Worm (Caenorhabditis elegans) whole organism, late embryonic: ENCODE results near the gene F21D9.1.

Experiments
- elt-2 ChIP-seq: sonication (generic microtip); optimal IDR thresholded peaks from 2 replicates; lab custom pipeline; 2016; ENCODE audit warnings: missing genetic modification reagents, missing genetic modification characterization, missing compliant biosample characterization
- pha-4 ChIP-seq: fragments of 150-350 bp; optimal IDR thresholded peaks from 2 replicates; lab custom pipeline; 2018; ENCODE audit warnings: missing biosample characterization, missing genetic modification reagents, missing genetic modification characterization
- unc-42 ChIP-seq: sonication (generic microtip); optimal IDR thresholded peaks from 2 replicates; lab custom pipeline; 2016; ENCODE audit warnings: missing genotype, missing genetic modification characterization, missing compliant biosample characterization

DNA sequence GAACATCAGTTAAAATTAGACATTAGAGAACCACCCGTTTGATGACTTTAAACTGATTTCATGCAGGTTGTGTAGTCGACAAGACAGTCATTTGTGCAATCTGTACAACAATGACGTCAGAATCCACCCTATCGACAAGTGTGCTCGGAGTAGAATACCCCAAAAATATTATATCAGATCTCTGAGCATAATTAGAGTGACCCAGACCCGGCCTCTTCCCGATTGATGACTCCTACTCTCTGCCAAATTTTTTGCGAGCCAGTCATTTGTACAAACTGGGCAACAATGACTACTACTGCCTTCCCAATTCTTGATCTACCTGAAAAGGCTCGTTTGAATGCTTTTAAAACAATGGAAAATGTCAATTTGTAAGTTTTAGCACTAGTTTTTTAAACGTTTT, 24.1 kb upstream of the F21D9.1 start, which contains the start of the genes fbxb-115 and fbxb-1:
- TF ChIP-seq pha-4 (tag; lab: Kevin White, UChicago) (no peak), elt-2 (tag; lab: Kevin White, UChicago) (no peak), unc-42 (tag; lab: Kevin White, UChicago) (no peak)
